Fruit fly (Drosophila melanogaster): ENCODE measurements around the gene mRpL9.

The mRpL9 gene

dm6 chr3R:15342926-15343685 is 12.6 kb downstream of the mRpL9 start, which contains the start of gene Nagk (continued):
- peak; percentile 4 for TF ChIP-seq CG7786 (GFP tag; optimal IDR thresholded peaks at IDR 0.05)
- TF ChIP-seq CG3995 (GFP tag; optimal IDR thresholded peaks at IDR 0.05), result no peak
- peak; percentile 68 for TF ChIP-seq Hmr (GFP tag; optimal IDR thresholded peaks at IDR 0.05)
- no peak for TF ChIP-seq C15 (GFP tag; IDR thresholded peaks at IDR 0.05)
- TF ChIP-seq CG11560 (tag; IDR thresholded peaks at IDR 0.05), result no peak
- TF ChIP-seq Opbp (GFP tag; IDR thresholded peaks at IDR 0.05; ENCODE audit: partially characterized antibody), result peak; percentile 59; the same call in 1 of the 3 replicates
- peak; percentile 32 for TF ChIP-seq CG9932 (GFP tag; IDR thresholded peaks at IDR 0.05)
- no peak for TF ChIP-seq CG34224 (GFP tag; IDR thresholded peaks at IDR 0.05; ENCODE audit: partially characterized antibody)
- TF ChIP-seq sc (optimal IDR thresholded peaks at IDR 0.05), result no peak
- no peak for TF ChIP-seq sc (GFP tag; optimal IDR thresholded peaks at IDR 0.05)
- TF ChIP-seq lola (GFP tag; optimal IDR thresholded peaks at IDR 0.05), result peak in 1 of 3 experiments; percentile 71
- no peak for TF ChIP-seq CG2889 (GFP tag; IDR thresholded peaks at IDR 0.05)
- peak; percentile 44; the same call in 1 of the 2 replicates for TF ChIP-seq H2.0 (GFP tag; IDR thresholded peaks at IDR 0.05)
- TF ChIP-seq CG18011 (GFP tag; optimal IDR thresholded peaks at IDR 0.05), result peak; percentile 36
- TF ChIP-seq CG11247 (GFP tag; IDR thresholded peaks at IDR 0.05), result 0 out of 2 replicates have a peak, but pooled peaks have one; percentile 5
- no peak for TF ChIP-seq CG6683 (GFP tag; optimal IDR thresholded peaks at IDR 0.05)
- no peak for TF ChIP-seq tio (GFP tag; optimal IDR thresholded peaks at IDR 0.05)
- peak; percentile 27 for TF ChIP-seq CG2202 (tag; optimal IDR thresholded peaks at IDR 0.05)
- TF ChIP-seq prd (optimal IDR thresholded peaks at IDR 0.05), result no peak
- TF ChIP-seq prd (GFP tag; IDR thresholded peaks at IDR 0.05), result peak; percentile 40
- peak; percentile 64 for TF ChIP-seq CG17385 (GFP tag; optimal IDR thresholded peaks at IDR 0.05)
- no peak for TF ChIP-seq CG18764 (GFP tag; optimal IDR thresholded peaks at IDR 0.05)
- TF ChIP-seq CG6689 (GFP tag; IDR thresholded peaks at IDR 0.05), result peak; percentile 45; the same call in 1 of the 2 replicates
- peak; percentile 52 for TF ChIP-seq kay (GFP tag; optimal IDR thresholded peaks at IDR 0.05)
- TF ChIP-seq zf30C (GFP tag; optimal IDR thresholded peaks at IDR 0.05), result no peak
- TF ChIP-seq Oaz (GFP tag; IDR thresholded peaks at IDR 0.05), result no peak
- TF ChIP-seq ATbp (GFP tag; optimal IDR thresholded peaks at IDR 0.05), result no peak
- TF ChIP-seq Pdp1 (GFP tag; optimal IDR thresholded peaks at IDR 0.05), result peak; percentile 45 to 53
- TF ChIP-seq NfI (GFP tag; optimal IDR thresholded peaks at IDR 0.05), result peak; percentile 45
- TF ChIP-seq CG9727 (GFP tag; optimal IDR thresholded peaks at IDR 0.05), result peak; percentile 84
- TF ChIP-seq nom (GFP tag; optimal IDR thresholded peaks at IDR 0.05), result no peak
- TF ChIP-seq D19A (tag; optimal IDR thresholded peaks at IDR 0.05), result peak; percentile 24
- no peak for TF ChIP-seq CG7987 (GFP tag; optimal IDR thresholded peaks at IDR 0.05)
- no peak for TF ChIP-seq jing (GFP tag; optimal IDR thresholded peaks at IDR 0.05)
- peak; percentile 30 for TF ChIP-seq maf-S (GFP tag; optimal IDR thresholded peaks at IDR 0.05)
- TF ChIP-seq CG8281 (tag; optimal IDR thresholded peaks at IDR 0.05), result peak; percentile 1
- TF ChIP-seq CG31388 (GFP tag; optimal IDR thresholded peaks at IDR 0.05), result peak; percentile 57
- peak; percentile 47 for TF ChIP-seq CG1529 (GFP tag; optimal IDR thresholded peaks at IDR 0.05)
- no peak for TF ChIP-seq CG9797 (GFP tag; optimal IDR thresholded peaks at IDR 0.05)
- TF ChIP-seq Gug (GFP tag; IDR thresholded peaks at IDR 0.05), result peak; percentile 59; the same call in 2 of the 4 replicates
- peak; percentile 1 to 85 for TF ChIP-seq crp (GFP tag; optimal IDR thresholded peaks at IDR 0.05)
- TF ChIP-seq ttk (GFP tag; IDR thresholded peaks at IDR 0.05), result no peak
- no peak for TF ChIP-seq ap (GFP tag; IDR thresholded peaks at IDR 0.05)
- no peak for TF ChIP-seq bowl (GFP tag; IDR thresholded peaks at IDR 0.05)
- no peak for TF ChIP-seq br (optimal IDR thresholded peaks at IDR 0.05)
- TF ChIP-seq shn (GFP tag; optimal IDR thresholded peaks at IDR 0.05), result peak; percentile 39
- TF ChIP-seq CG12155 (GFP tag; optimal IDR thresholded peaks at IDR 0.05), result peak; percentile 43
- TF ChIP-seq CkIIα-i1 (GFP tag; IDR thresholded peaks at IDR 0.05), result no peak
- TF ChIP-seq Dbx (GFP tag; IDR thresholded peaks at IDR 0.05), result peak; percentile 49; the same call in 1 of the 3 replicates
- TF ChIP-seq CG2199 (GFP tag; IDR thresholded peaks at IDR 0.05), result 0 out of 3 replicates have a peak, but pooled peaks have one; percentile 50
